Worm (Caenorhabditis elegans) whole organism, young adult: ENCODE results near the gene W03F9.1.

Experiments used
- B0019.2 ChIP-seq: fragments of 200-800 bp; sonication (Bioruptor generic); conservative IDR thresholded peaks from 2 replicates; pipeline ENCODE4 v1.3.6; 2022; ENCODE audit warnings: missing genetic modification reagents, missing genetic modification characterization, missing compliant biosample characterization
- C06A6.2 ChIP-seq: fragments of 200-800 bp; sonication (Bioruptor generic); conservative IDR thresholded peaks from 2 replicates; pipeline ENCODE4 v1.3.6; 2022; ENCODE audit warnings: missing genetic modification characterization, missing compliant biosample characterization
- C17E4.6 ChIP-seq: fragments of 200-800 bp; sonication (Bioruptor generic); IDR thresholded peaks from 2 replicates; pipeline ENCODE4 v1.3.6; 2022; ENCODE audit warnings: missing genetic modification reagents, missing genetic modification characterization, missing compliant biosample characterization
- F10E7.11 ChIP-seq: sonication (generic microtip); optimal IDR thresholded peaks from 2 replicates; lab custom pipeline; 2017; ENCODE audit warnings: mild to moderate bottlenecking, missing genetic modification characterization, moderate library complexity, missing compliant biosample characterization
- F23B12.7 ChIP-seq: sonication (generic microtip); optimal IDR thresholded peaks from 2 replicates; lab custom pipeline; 2017; ENCODE audit warnings: missing genetic modification characterization, mild to moderate bottlenecking, missing compliant biosample characterization, antibody characterized with exemption, moderate library complexity; ENCODE audit not compliant: insufficient read depth
- F37B4.10 ChIP-seq: fragments of 200-800 bp; sonication (Bioruptor generic); IDR thresholded peaks from 2 replicates; pipeline ENCODE4 v1.3.6; 2022; ENCODE audit warnings: missing genetic modification characterization, missing compliant biosample characterization
- F49E8.2 ChIP-seq: sonication (generic microtip); optimal IDR thresholded peaks from 3 replicates; lab custom pipeline; 2017; ENCODE audit warnings: missing genetic modification characterization, mild to moderate bottlenecking, missing compliant biosample characterization, antibody characterized with exemption, moderate library complexity; ENCODE audit not compliant: insufficient read depth
- F55B11.4 ChIP-seq: sonication (generic microtip); optimal IDR thresholded peaks from 2 replicates; lab custom pipeline; 2016; ENCODE audit warnings: missing compliant biosample characterization, missing genetic modification characterization, borderline replicate concordance; ENCODE audit not compliant: insufficient read depth
- F57A8.1 ChIP-seq: fragments of 200-800 bp; sonication (Bioruptor generic); optimal IDR thresholded peaks from 2 replicates; lab custom pipeline; 2018; ENCODE audit warnings: mild to moderate bottlenecking, missing genetic modification characterization, moderate library complexity, missing compliant biosample characterization
- F57C9.4 ChIP-seq: sonication (generic microtip); optimal IDR thresholded peaks from 2 replicates; lab custom pipeline; 2017; ENCODE audit warnings: mild to moderate bottlenecking, missing genetic modification characterization, missing compliant biosample characterization
- Y53F4B.3 ChIP-seq: fragments of 200-800 bp; sonication (Bioruptor generic); IDR thresholded peaks from 2 replicates; pipeline ENCODE4 v1.3.6; 2022; ENCODE audit warnings: missing genetic modification reagents, missing genetic modification characterization, missing compliant biosample characterization
- Y53G8AR.9 ChIP-seq: fragments of 200-800 bp; sonication (Bioruptor generic); conservative IDR thresholded peaks from 2 replicates; pipeline ENCODE4 v1.3.6; 2022; ENCODE audit warnings: missing genetic modification reagents, missing genetic modification characterization, missing compliant biosample characterization
- akir-1 ChIP-seq: fragments of 200-800 bp; sonication (Bioruptor generic); optimal IDR thresholded peaks from 2 replicates; lab custom pipeline; 2018; ENCODE audit warnings: mild to moderate bottlenecking, missing genetic modification characterization, moderate library complexity, missing compliant biosample characterization
- attf-3 ChIP-seq: fragments of 200-800 bp; sonication (Bioruptor generic); conservative IDR thresholded peaks from 2 replicates; pipeline ENCODE4 v1.3.6; 2022; ENCODE audit warnings: missing genetic modification reagents, missing genetic modification characterization, missing compliant biosample characterization
- attf-5 ChIP-seq: fragments of 200-800 bp; sonication (Bioruptor generic); optimal IDR thresholded peaks from 2 replicates; lab custom pipeline; 2018; ENCODE audit warnings: mild to moderate bottlenecking, missing genetic modification characterization, missing compliant biosample characterization
- bed-2 ChIP-seq: fragments of 200-800 bp; sonication (Bioruptor generic); IDR thresholded peaks from 2 replicates; pipeline ENCODE4 v1.3.6; 2022; ENCODE audit warnings: missing genetic modification reagents, missing genetic modification characterization, missing compliant biosample characterization
- dox-1 ChIP-seq: fragments of 200-800 bp; sonication (Bioruptor generic); IDR thresholded peaks from 2 replicates; pipeline ENCODE4 v1.3.6; 2022; ENCODE audit warnings: missing genetic modification reagents, missing genetic modification characterization, missing compliant biosample characterization
- efl-1 ChIP-seq: fragments of 150-350 bp; optimal IDR thresholded peaks from 2 replicates; lab custom pipeline; 2014; ENCODE audit warnings: missing biosample characterization, missing genetic modification reagents, missing genetic modification characterization
- egrh-3 ChIP-seq: fragments of 200-800 bp; sonication (Bioruptor generic); IDR thresholded peaks from 2 replicates; pipeline ENCODE4 v1.3.6; 2022; ENCODE audit warnings: missing genetic modification reagents, missing genetic modification characterization, missing compliant biosample characterization
- hmg-1.2 ChIP-seq: fragments of 200-800 bp; sonication (Bioruptor generic); IDR thresholded peaks from 2 replicates; pipeline ENCODE4 v1.3.6; 2022; ENCODE audit warnings: missing genetic modification reagents, missing genetic modification characterization, missing compliant biosample characterization
- lag-1 ChIP-seq: fragments of 200-800 bp; sonication (Bioruptor generic); IDR thresholded peaks from 2 replicates; pipeline ENCODE4 v1.3.6; 2022; ENCODE audit warnings: missing genetic modification reagents, missing genetic modification characterization, missing compliant biosample characterization
- let-526 ChIP-seq: fragments of 200-800 bp; sonication (Bioruptor generic); IDR thresholded peaks from 2 replicates; pipeline ENCODE4 v1.3.6; 2022; ENCODE audit warnings: missing genetic modification reagents, missing genetic modification characterization, missing compliant biosample characterization
- lin-26 ChIP-seq: fragments of 200-800 bp; sonication (Bioruptor generic); IDR thresholded peaks from 2 replicates; pipeline ENCODE4 v1.3.6; 2022; ENCODE audit warnings: missing genetic modification reagents, missing genetic modification characterization, missing compliant biosample characterization
- lsy-27 ChIP-seq: sonication (generic microtip); optimal IDR thresholded peaks from 2 replicates; lab custom pipeline; 2017; ENCODE audit warnings: missing genetic modification characterization, mild to moderate bottlenecking, missing compliant biosample characterization, antibody characterized with exemption, missing genotype, borderline replicate concordance; ENCODE audit not compliant: insufficient read depth
- madf-6 ChIP-seq: fragments of 200-800 bp; sonication (Bioruptor generic); IDR thresholded peaks from 2 replicates; pipeline ENCODE4 v1.3.6; 2022; ENCODE audit warnings: missing genetic modification reagents, missing genetic modification characterization, missing compliant biosample characterization
- mcd-1 ChIP-seq: fragments of 200-800 bp; sonication (Bioruptor generic); IDR thresholded peaks from 2 replicates; pipeline ENCODE4 v1.3.6; 2022; ENCODE audit warnings: missing genetic modification reagents, missing genetic modification characterization, missing compliant biosample characterization
- nhr-120 ChIP-seq: fragments of 200-800 bp; sonication (Bioruptor generic); IDR thresholded peaks from 2 replicates; pipeline ENCODE4 v1.3.6; 2022; ENCODE audit warnings: missing genetic modification characterization, missing compliant biosample characterization
- nhr-80 ChIP-seq: sonication (generic microtip); optimal IDR thresholded peaks from 2 replicates; lab custom pipeline; 2016; ENCODE audit warnings: missing genetic modification characterization, missing compliant biosample characterization
- nhr-90 ChIP-seq: sonication (generic microtip); optimal IDR thresholded peaks from 2 replicates; lab custom pipeline; 2016; ENCODE audit warnings: missing genotype, mild to moderate bottlenecking, missing genetic modification characterization, missing compliant biosample characterization
- repo-1 ChIP-seq: sonication (generic microtip); optimal IDR thresholded peaks from 2 replicates; lab custom pipeline; 2017; ENCODE audit warnings: mild to moderate bottlenecking, missing genetic modification characterization, missing compliant biosample characterization
- rpc-1 ChIP-seq, 2 experiments: fragments of 150-350 bp in 1 of 2; sonication (generic microtip) in 1 of 2; optimal IDR thresholded peaks; 2 replicates each; lab custom pipeline; 2014 to 2018; ENCODE audit warnings: missing biosample characterization in 1 of 2, missing genetic modification characterization in 1 of 2, missing genetic modification reagents in 1 of 2, missing genotype in 1 of 2
- snpc-1.3 ChIP-seq: sonication (generic microtip); optimal IDR thresholded peaks from 2 replicates; lab custom pipeline; 2017; ENCODE audit warnings: missing genetic modification characterization, mild to moderate bottlenecking, missing compliant biosample characterization, antibody characterized with exemption, moderate library complexity, missing genotype, missing genetic modification reagents; ENCODE audit not compliant: insufficient read depth
- somi-1 ChIP-seq: fragments of 200-800 bp; sonication (Bioruptor generic); optimal IDR thresholded peaks from 2 replicates; lab custom pipeline; 2018; ENCODE audit warnings: mild to moderate bottlenecking, missing genetic modification characterization, missing compliant biosample characterization
- unc-62 ChIP-seq: fragments of 150-350 bp; optimal IDR thresholded peaks from 2 replicates; lab custom pipeline; 2014; ENCODE audit warnings: missing biosample characterization, missing genetic modification reagents, missing genetic modification characterization
- zfh-2 ChIP-seq: fragments of 200-800 bp; sonication (Bioruptor generic); conservative IDR thresholded peaks from 2 replicates; pipeline ENCODE4 v1.3.6; 2022; ENCODE audit warnings: missing genetic modification reagents, missing genetic modification characterization, missing compliant biosample characterization
- ztf-18 ChIP-seq: sonication (generic microtip); optimal IDR thresholded peaks from 2 replicates; lab custom pipeline; 2016; ENCODE audit warnings: missing genotype, mild to moderate bottlenecking, missing genetic modification characterization, missing compliant biosample characterization

W03F9.1 gene

ce11 chrV:155215-155614 lies 28.7 kb upstream of the W03F9.1 start:
- TF ChIP-seq dox-1 (GFP tag; lab: Robert Waterston, UW) (0 out of 2 replicates have a peak, but pooled peaks have one; percentile 43), F57A8.1 (GFP tag; lab: Kevin White, UChicago) (no peak), attf-3 (GFP tag; lab: Robert Waterston, UW) (no peak), F10E7.11 (no peak), F55B11.4 (tag; lab: Kevin White, UChicago) (no peak), lsy-27 (tag; lab: Kevin White, UChicago) (no peak), hmg-1.2 (GFP tag; lab: Robert Waterston, UW) (peak; percentile 78), C06A6.2 (GFP tag; lab: Robert Waterston, UW) (no peak), madf-6 (GFP tag; lab: Robert Waterston, UW) (0 out of 2 replicates have a peak, but pooled peaks have one; percentile 30), attf-5 (GFP tag; lab: Kevin White, UChicago) (peak; percentile 7), nhr-80 (peak; percentile 29), Y53G8AR.9 (0 out of 2 replicates have a peak, but pooled peaks have one; percentile 44), bed-2 (GFP tag; lab: Robert Waterston, UW) (0 out of 2 replicates have a peak, but pooled peaks have one; percentile 31), nhr-120 (GFP tag; lab: Robert Waterston, UW) (no peak), nhr-90 (tag; lab: Kevin White, UChicago) (no peak), zfh-2 (GFP tag; lab: Robert Waterston, UW) (peak; percentile 48; the same call in 1 of the 2 replicates), lin-26 (no peak)

- no peak for TF ChIP-seq Y53F4B.3 (GFP tag; lab: Robert Waterston, UW)
- TF ChIP-seq F23B12.7 (tag; lab: Kevin White, UChicago) = no peak
- TF ChIP-seq egrh-3 (GFP tag; lab: Robert Waterston, UW) = no peak
- TF ChIP-seq F57C9.4 (tag; lab: Kevin White, UChicago) = no peak
- no peak for TF ChIP-seq B0019.2 (GFP tag; lab: Robert Waterston, UW)
- TF ChIP-seq lin-26 = no peak
- no peak for TF ChIP-seq efl-1 (GFP tag; lab: Kevin White, UChicago)
- no peak for TF ChIP-seq mcd-1
- no peak for TF ChIP-seq rpc-1 (optimal IDR thresholded peaks at IDR 0.05; lab: Kevin White, UChicago)
- TF ChIP-seq rpc-1 (tag; optimal IDR thresholded peaks at IDR 0.05; lab: Kevin White, UChicago) = no peak
- no peak for TF ChIP-seq C17E4.6 (GFP tag; lab: Robert Waterston, UW)
- TF ChIP-seq nhr-120 (GFP tag; lab: Robert Waterston, UW) = no peak
- no peak for TF ChIP-seq somi-1 (GFP tag; lab: Kevin White, UChicago)
- no peak for TF ChIP-seq ztf-18 (tag; lab: Kevin White, UChicago)
- TF ChIP-seq unc-62 = no peak
- TF ChIP-seq akir-1 (GFP tag; lab: Kevin White, UChicago) = no peak
- TF ChIP-seq snpc-1.3 (tag; lab: Kevin White, UChicago) = no peak
- no peak for TF ChIP-seq let-526 (GFP tag; lab: Robert Waterston, UW)
- TF ChIP-seq repo-1 (tag; lab: Kevin White, UChicago) = no peak
- no peak for TF ChIP-seq F37B4.10 (GFP tag; lab: Robert Waterston, UW)
- TF ChIP-seq lag-1 (GFP tag; lab: Robert Waterston, UW) = no peak
These were observed 27.3 kb upstream of the W03F9.1 start for ce11 chrV:153867-154266.

ce11 chrV:152156-152555 lies 25.6 kb upstream of the W03F9.1 start:
- TF ChIP-seq F49E8.2 (tag; lab: Kevin White, UChicago) = no peak
- peak; percentile 87 for TF ChIP-seq zfh-2 (GFP tag; lab: Robert Waterston, UW)
- peak; percentile 62; the same call in 1 of the 2 replicates for TF ChIP-seq egrh-3 (GFP tag; lab: Robert Waterston, UW)
- no peak; the same call in 1 of the 2 replicates for TF ChIP-seq hmg-1.2 (GFP tag; lab: Robert Waterston, UW)
